Worm (Caenorhabditis elegans) whole organism, early embryonic: ENCODE measurements around the gene C31H1.5.

Source experiments
- B0310.2 ChIP-seq: sonication (generic microtip); optimal IDR thresholded peaks from 2 replicates; lab custom pipeline; 2016; ENCODE audit warnings: mild to moderate bottlenecking, missing genetic modification characterization, missing compliant biosample characterization
- F13C5.2 ChIP-seq: sonication (generic microtip); optimal IDR thresholded peaks from 2 replicates; lab custom pipeline; 2017; ENCODE audit warnings: mild to moderate bottlenecking, missing genetic modification characterization, inconsistent platforms, missing compliant biosample characterization
- aly-1 ChIP-seq: sonication (generic microtip); optimal IDR thresholded peaks from 2 replicates; lab custom pipeline; 2016; ENCODE audit warnings: missing genetic modification characterization, missing compliant biosample characterization
- ama-1 ChIP-seq: fragments of 150-350 bp; optimal IDR thresholded peaks from 2 replicates; lab custom pipeline; 2014
- ceh-13 ChIP-seq: fragments of 200-800 bp; sonication (Bioruptor generic); optimal IDR thresholded peaks from 2 replicates; lab custom pipeline; 2018; ENCODE audit warnings: mild to moderate bottlenecking, missing genetic modification characterization, missing compliant biosample characterization
- ceh-36 ChIP-seq: sonication (generic microtip); optimal IDR thresholded peaks from 2 replicates; lab custom pipeline; 2016; ENCODE audit warnings: missing genetic modification characterization, inconsistent platforms, missing compliant biosample characterization
- ets-7 ChIP-seq: sonication (generic microtip); optimal IDR thresholded peaks from 2 replicates; lab custom pipeline; 2016; ENCODE audit warnings: missing genotype, missing genetic modification characterization, missing compliant biosample characterization
- flt-1 ChIP-seq: fragments of 200-800 bp; sonication (Bioruptor generic); IDR thresholded peaks from 2 replicates; pipeline ENCODE4 v1.3.6; 2022; ENCODE audit warnings: missing genetic modification characterization, missing compliant biosample characterization
- hmbx-1 ChIP-seq: sonication (generic microtip); optimal IDR thresholded peaks from 2 replicates; lab custom pipeline; 2016; ENCODE audit warnings: mild to moderate bottlenecking, missing genetic modification characterization, missing compliant biosample characterization
- hmg-4 ChIP-seq: fragments of 200-800 bp; sonication (Bioruptor generic); optimal IDR thresholded peaks from 2 replicates; lab custom pipeline; 2018; ENCODE audit warnings: mild to moderate bottlenecking, missing genetic modification characterization, missing compliant biosample characterization
- hnd-1 ChIP-seq: sonication (generic microtip); optimal IDR thresholded peaks from 2 replicates; lab custom pipeline; 2016; ENCODE audit warnings: missing genetic modification characterization, missing compliant biosample characterization
- pes-1 ChIP-seq: fragments of 200-800 bp; sonication (Bioruptor generic); IDR thresholded peaks from 2 replicates; pipeline ENCODE4 v1.3.6; 2022; ENCODE audit warnings: missing genetic modification reagents, missing genetic modification characterization, missing compliant biosample characterization
- scrt-1 ChIP-seq: fragments of 200-800 bp; sonication (Bioruptor generic); IDR thresholded peaks from 2 replicates; pipeline ENCODE4 v1.3.6; 2022; ENCODE audit warnings: missing genetic modification characterization, missing compliant biosample characterization
- sea-1 ChIP-seq: fragments of 200-800 bp; sonication (Bioruptor generic); conservative IDR thresholded peaks from 2 replicates; pipeline ENCODE4 v1.3.6; 2022; ENCODE audit warnings: missing genetic modification characterization, missing compliant biosample characterization
- tbx-11 ChIP-seq: fragments of 200-800 bp; sonication (Bioruptor generic); IDR thresholded peaks from 2 replicates; pipeline ENCODE4 v1.3.6; 2022; ENCODE audit warnings: missing genetic modification characterization, missing compliant biosample characterization
- tbx-37 ChIP-seq: fragments of 200-800 bp; sonication (Bioruptor generic); conservative IDR thresholded peaks from 2 replicates; pipeline ENCODE4 v1.3.6; 2022; ENCODE audit warnings: missing genetic modification reagents, missing genetic modification characterization, missing compliant biosample characterization
- tra-4 ChIP-seq: sonication (generic microtip); optimal IDR thresholded peaks from 2 replicates; lab custom pipeline; 2017; ENCODE audit warnings: missing genetic modification characterization, missing compliant biosample characterization

The C31H1.5 gene

DNA sequence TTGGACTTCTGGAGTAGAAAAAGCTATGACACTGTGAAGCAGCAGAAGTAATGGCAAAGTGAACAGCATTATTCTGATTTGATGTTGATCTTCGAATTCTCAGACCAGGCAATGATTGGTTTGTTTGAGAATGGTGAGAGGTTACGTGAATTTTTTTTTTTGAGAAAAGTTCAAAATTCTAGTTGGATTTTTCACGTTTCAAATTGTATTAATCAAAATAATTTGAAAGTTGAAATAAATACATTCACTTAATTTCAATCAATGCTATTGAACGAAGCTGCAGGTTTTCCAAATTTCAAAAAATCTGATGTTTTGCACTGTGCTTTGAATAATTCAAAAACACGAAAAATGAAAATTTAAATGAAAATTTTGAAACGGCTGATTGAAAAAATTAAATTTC, at the start of gene C31H1.5:
Gene C31H1.5, minus strand, starts transcription at position 101 of the 400 bp plus-strand sequence.
- TF ChIP-seq F13C5.2 (no peak), flt-1 (GFP tag; lab: Robert Waterston, UW) (no peak), ets-7 (tag; lab: Kevin White, UChicago) (no peak), sea-1 (no peak), aly-1 (no peak), tbx-37 (no peak), ama-1 (lab: Kevin White, UChicago) (no peak), B0310.2 (no peak), ceh-36 (tag; lab: Kevin White, UChicago) (no peak), tra-4 (tag; lab: Kevin White, UChicago) (no peak)

DNA sequence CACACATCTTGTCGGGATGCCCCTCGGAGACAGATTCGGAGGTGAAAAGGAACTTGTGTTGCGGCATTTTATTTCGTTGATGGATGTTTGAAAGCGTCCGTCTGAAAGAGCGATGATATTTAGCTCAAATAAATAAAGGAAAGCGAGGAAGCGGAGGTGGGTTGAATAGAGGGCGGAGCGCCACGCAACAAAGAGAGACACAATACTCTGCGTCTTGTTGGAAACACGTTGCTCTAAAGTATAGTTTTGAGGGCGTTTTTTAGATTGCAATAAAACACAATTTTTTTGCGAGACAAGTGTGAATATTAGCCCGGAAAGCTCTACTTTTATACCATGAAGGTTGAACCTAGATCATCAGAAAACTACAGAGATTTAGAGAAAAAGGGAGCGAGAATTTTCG, 49.7 kb upstream of the C31H1.5 start, which contains the start of gene sams-4:
Gene sams-4, minus strand, starts transcription at position 101 of the 400 bp plus-strand sequence.
- TF ChIP-seq ama-1 (lab: Kevin White, UChicago) (no peak), hmg-4 (GFP tag; lab: Kevin White, UChicago) (no peak), sea-1 (no peak), ceh-13 (GFP tag; lab: Kevin White, UChicago) (no peak), aly-1 (no peak), flt-1 (GFP tag; lab: Robert Waterston, UW) (no peak), tbx-11 (no peak), scrt-1 (GFP tag; lab: Robert Waterston, UW) (no peak), tra-4 (tag; lab: Kevin White, UChicago) (no peak)

DNA sequence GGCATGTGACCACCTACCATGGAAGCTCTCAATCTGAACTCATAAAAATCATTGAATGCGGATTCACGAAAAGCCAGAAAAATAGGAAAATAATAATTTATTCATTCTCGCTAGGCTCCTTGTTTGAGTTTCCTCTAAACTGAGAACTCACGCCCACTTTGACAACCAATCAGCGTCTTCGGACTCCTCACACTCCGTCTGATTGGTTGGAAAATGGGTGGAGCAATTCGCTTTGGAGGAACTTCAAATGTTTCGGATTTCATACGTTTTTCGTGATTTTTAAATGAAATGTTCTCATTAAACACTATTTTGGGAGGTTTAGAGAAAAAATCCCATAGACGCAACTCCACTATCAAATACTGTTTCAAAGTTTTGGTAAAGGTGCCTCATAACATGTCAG, 46.3 kb upstream of the C31H1.5 start:
- TF ChIP-seq hmg-4 (GFP tag; lab: Kevin White, UChicago) = no peak

DNA sequence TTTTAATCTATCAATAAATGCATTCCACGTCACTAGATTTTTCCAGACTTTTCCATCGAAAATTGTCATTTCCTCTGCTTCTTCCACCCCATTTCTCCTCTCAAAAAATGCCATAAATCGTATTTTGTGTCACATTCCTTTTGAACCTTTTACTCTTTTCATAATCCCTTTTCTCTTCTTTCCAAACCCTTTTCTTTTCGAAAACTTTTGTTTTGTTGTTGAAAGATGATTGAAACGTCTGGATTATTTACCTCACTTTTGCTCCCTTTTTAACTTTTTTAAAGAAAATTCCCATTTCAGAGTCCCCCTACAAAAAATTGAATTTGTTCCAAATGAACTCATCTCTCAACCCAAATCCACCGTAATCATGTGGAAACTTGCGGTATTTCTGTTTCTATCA, 42.6 kb upstream of the C31H1.5 start, which contains the start of gene C06E7.2:
Gene C06E7.2, plus strand, starts transcription at position 301 of the 400 bp plus-strand sequence.
- TF ChIP-seq flt-1 (GFP tag; lab: Robert Waterston, UW) = no peak
- TF ChIP-seq tbx-37 = no peak
- TF ChIP-seq hmg-4 (GFP tag; lab: Kevin White, UChicago) = no peak
- no peak for TF ChIP-seq scrt-1 (GFP tag; lab: Robert Waterston, UW)
- TF ChIP-seq tra-4 (tag; lab: Kevin White, UChicago) = no peak
- no peak for TF ChIP-seq pes-1 (GFP tag; lab: Robert Waterston, UW)
- no peak for TF ChIP-seq aly-1
- TF ChIP-seq ets-7 (tag; lab: Kevin White, UChicago) = no peak

DNA sequence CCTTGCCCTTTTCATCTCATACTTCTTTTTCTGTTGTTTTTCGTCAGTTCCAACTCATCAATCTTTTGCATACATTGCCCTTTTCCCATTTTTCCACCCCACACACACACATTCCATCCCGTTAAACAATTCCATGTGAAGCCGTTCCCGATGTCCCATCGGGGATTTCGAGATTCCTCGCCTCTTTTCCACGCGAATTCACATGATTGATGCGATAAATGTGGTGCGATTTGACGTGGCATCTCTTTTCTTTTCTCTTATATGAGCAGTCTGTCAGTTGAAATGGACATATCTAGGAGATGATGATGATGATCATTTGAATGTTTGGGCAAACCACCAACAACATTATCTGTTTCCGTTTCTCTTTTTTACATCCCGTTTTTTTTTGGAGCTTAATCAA, 37.6 kb upstream of the C31H1.5 start:
- no peak for TF ChIP-seq tra-4 (tag; lab: Kevin White, UChicago)
- TF ChIP-seq sea-1 = no peak
- no peak for TF ChIP-seq tbx-37
- no peak for TF ChIP-seq hmg-4 (GFP tag; lab: Kevin White, UChicago)
- TF ChIP-seq hnd-1 (tag; lab: Kevin White, UChicago) = no peak
- TF ChIP-seq scrt-1 (GFP tag; lab: Robert Waterston, UW) = no peak
- no peak for TF ChIP-seq B0310.2
- no peak for TF ChIP-seq tbx-11
- TF ChIP-seq hmbx-1 (tag; lab: Kevin White, UChicago) = no peak
- TF ChIP-seq ama-1 (lab: Kevin White, UChicago) = no peak
- TF ChIP-seq ceh-36 (tag; lab: Kevin White, UChicago) = no peak

DNA sequence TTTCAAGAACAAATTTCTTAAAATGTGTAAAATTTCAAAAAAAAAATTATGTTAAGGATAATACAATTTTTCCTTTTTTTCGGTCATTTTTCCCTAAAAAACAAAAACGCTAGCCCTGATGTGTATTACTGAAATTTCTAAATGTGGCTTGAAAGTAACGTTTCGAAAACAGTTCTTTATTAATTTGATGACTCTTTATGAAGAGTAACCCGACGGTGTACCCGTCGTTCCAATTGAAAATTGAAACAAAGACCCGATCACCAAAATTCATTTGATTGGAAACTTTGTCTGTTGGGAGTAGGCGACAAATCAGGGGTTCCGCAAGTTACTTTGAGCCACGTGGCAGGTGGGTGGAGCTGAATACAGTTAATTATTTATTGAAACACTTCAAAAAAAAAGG, 36.2 kb upstream of the C31H1.5 start:
- TF ChIP-seq sea-1 = no peak

DNA sequence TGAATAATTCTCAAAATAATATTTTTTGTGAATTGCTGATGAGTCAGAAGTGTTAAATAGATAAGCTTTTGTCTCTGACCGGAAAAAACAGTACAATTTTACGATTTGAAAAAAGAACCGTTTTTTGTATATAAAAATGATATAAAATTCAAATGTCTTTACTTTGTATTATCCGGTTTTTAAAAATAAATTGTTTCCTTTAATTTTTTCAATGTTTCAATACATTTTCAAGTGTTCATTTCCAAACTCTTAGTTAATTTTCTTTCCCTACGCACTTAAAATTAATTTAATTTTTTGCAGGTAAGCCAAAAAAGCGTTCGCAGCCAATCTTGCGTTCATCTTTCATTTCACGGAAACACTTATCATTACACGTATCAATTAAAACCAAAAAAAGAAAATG, 27.9 kb upstream of the C31H1.5 start, which contains the start of gene egal-1:
Gene egal-1, plus strand, starts transcription at position 301 of the 400 bp plus-strand sequence.
- TF ChIP-seq ama-1 (lab: Kevin White, UChicago) = no peak
- TF ChIP-seq tra-4 (tag; lab: Kevin White, UChicago) = no peak
- no peak for TF ChIP-seq ceh-36 (tag; lab: Kevin White, UChicago)
- TF ChIP-seq tbx-37 = no peak
- no peak for TF ChIP-seq ets-7 (tag; lab: Kevin White, UChicago)
- TF ChIP-seq F13C5.2 = no peak
- TF ChIP-seq sea-1 = no peak
- no peak for TF ChIP-seq hmbx-1 (tag; lab: Kevin White, UChicago)
- TF ChIP-seq tbx-11 = no peak
- TF ChIP-seq B0310.2 = no peak

DNA sequence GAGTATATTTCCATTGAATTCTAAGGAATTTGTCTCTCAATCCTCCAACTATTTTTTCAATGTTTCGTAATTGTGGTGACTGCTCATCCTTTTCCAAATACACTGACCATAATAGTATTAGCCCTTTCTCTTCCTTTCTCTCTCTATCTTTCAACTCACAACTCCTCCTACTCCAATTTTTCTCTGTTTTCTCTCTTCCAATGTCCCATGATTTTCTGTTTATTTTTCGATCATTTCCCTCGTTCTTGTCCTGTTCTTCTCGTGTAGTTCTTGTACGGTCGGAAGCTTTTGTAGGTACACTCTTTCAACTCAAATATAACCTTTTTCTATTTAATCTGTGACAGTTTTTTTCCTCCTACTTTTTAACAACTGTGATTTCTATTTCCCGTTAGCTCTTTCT, 25.4 kb upstream of the C31H1.5 start:
- TF ChIP-seq hmbx-1 (tag; lab: Kevin White, UChicago) (no peak), tbx-11 (no peak), ets-7 (tag; lab: Kevin White, UChicago) (no peak), ama-1 (lab: Kevin White, UChicago) (no peak), flt-1 (GFP tag; lab: Robert Waterston, UW) (no peak), pes-1 (GFP tag; lab: Robert Waterston, UW) (no peak)

DNA sequence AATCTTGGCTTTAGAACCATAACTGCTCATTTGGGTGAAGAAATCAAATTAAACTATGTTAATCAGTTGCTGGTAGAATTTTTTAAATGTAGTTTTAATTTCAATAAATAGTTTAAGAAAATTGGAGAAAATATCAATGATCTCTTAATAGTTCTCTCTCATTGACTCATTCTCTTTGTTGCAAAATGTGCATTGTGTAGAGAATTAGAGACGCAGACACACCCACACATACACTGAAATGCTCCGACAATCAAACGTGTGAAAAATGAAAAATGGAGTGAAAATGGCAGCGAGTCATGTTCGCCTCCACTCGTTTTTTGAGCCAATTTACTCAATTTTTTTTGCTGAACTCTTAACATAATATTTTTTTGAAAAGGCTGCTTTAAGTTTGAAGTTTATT, 24.4 kb upstream of the C31H1.5 start:
- TF ChIP-seq scrt-1 (GFP tag; lab: Robert Waterston, UW) = no peak
- TF ChIP-seq tbx-11 = no peak
- TF ChIP-seq hmbx-1 (tag; lab: Kevin White, UChicago) = no peak
- no peak for TF ChIP-seq F13C5.2
- TF ChIP-seq B0310.2 = no peak
- TF ChIP-seq pes-1 (GFP tag; lab: Robert Waterston, UW) = no peak
- TF ChIP-seq hnd-1 (tag; lab: Kevin White, UChicago) = no peak
- no peak for TF ChIP-seq flt-1 (GFP tag; lab: Robert Waterston, UW)
- no peak for TF ChIP-seq sea-1
- TF ChIP-seq aly-1 = no peak
- no peak for TF ChIP-seq hmg-4 (GFP tag; lab: Kevin White, UChicago)
- TF ChIP-seq ceh-13 (GFP tag; lab: Kevin White, UChicago) = no peak
- no peak for TF ChIP-seq tra-4 (tag; lab: Kevin White, UChicago)
- no peak for TF ChIP-seq ama-1 (lab: Kevin White, UChicago)
- no peak for TF ChIP-seq tbx-37
- TF ChIP-seq ceh-36 (tag; lab: Kevin White, UChicago) = no peak
- no peak for TF ChIP-seq ets-7 (tag; lab: Kevin White, UChicago)
